Fruit fly (Drosophila melanogaster) whole organism, embryonic: ENCODE results near the gene Ufd1.

Experiments used
- Atf6 ChIP-seq: fragments of 200-800 bp; sonication (Bioruptor generic); IDR thresholded peaks from 2 replicates; pipeline ENCODE4 v1.3.6; 2022; ENCODE audit warnings: missing biosample characterization, missing genetic modification characterization
- CG10366 ChIP-seq: fragments of 200-800 bp; sonication (Bioruptor generic); IDR thresholded peaks from 2 replicates; pipeline ENCODE4 v1.3.6; 2022; ENCODE audit warnings: missing biosample characterization, missing genetic modification characterization
- CG10431 ChIP-seq: fragments of 200-800 bp; sonication (Bioruptor generic); optimal IDR thresholded peaks from 3 replicates; lab custom pipeline; 2018; ENCODE audit warnings: missing biosample characterization, mild to moderate bottlenecking, missing genetic modification characterization
- CG10543 ChIP-seq: fragments of 200-800 bp; sonication (Bioruptor generic); optimal IDR thresholded peaks from 3 replicates; lab custom pipeline; 2017; ENCODE audit warnings: missing biosample characterization, mild to moderate bottlenecking, missing genetic modification characterization, moderate library complexity
- CG10565 ChIP-seq: fragments of 200-800 bp; sonication (Bioruptor generic); optimal IDR thresholded peaks from 3 replicates; lab custom pipeline; 2016; ENCODE audit warnings: missing biosample characterization, mild to moderate bottlenecking, missing genetic modification characterization
- CG12219 ChIP-seq: fragments of 200-800 bp; sonication (Bioruptor generic); optimal IDR thresholded peaks from 3 replicates; lab custom pipeline; 2018; ENCODE audit warnings: missing biosample characterization, mild to moderate bottlenecking, missing genetic modification characterization
- CG12236 ChIP-seq: fragments of 200-800 bp; sonication (Bioruptor generic); optimal IDR thresholded peaks from 2 replicates; lab custom pipeline; 2016; ENCODE audit warnings: missing biosample characterization, missing genetic modification characterization
- CG13894 ChIP-seq: fragments of 200-800 bp; sonication (Bioruptor generic); optimal IDR thresholded peaks from 3 replicates; lab custom pipeline; 2018; ENCODE audit warnings: missing biosample characterization, mild to moderate bottlenecking, missing genetic modification characterization, moderate library complexity
- CG2712 ChIP-seq: fragments of 200-800 bp; optimal IDR thresholded peaks from 3 replicates; lab custom pipeline; 2019; ENCODE audit warnings: missing biosample characterization, mild to moderate bottlenecking, missing genetic modification characterization, moderate library complexity
- CG31441 ChIP-seq: fragments of 200-800 bp; sonication (Bioruptor generic); IDR thresholded peaks from 2 replicates; pipeline ENCODE4 v1.3.6; 2022; ENCODE audit warnings: missing biosample characterization, missing genetic modification characterization
- CG3407 ChIP-seq: fragments of 200-800 bp; sonication (Bioruptor generic); optimal IDR thresholded peaks from 2 replicates; lab custom pipeline; 2018; ENCODE audit warnings: missing biosample characterization, mild to moderate bottlenecking, missing genetic modification characterization
- CG4617 ChIP-seq: fragments of 200-800 bp; sonication (Bioruptor generic); optimal IDR thresholded peaks from 3 replicates; lab custom pipeline; 2016; ENCODE audit warnings: missing biosample characterization, missing genetic modification characterization, borderline replicate concordance
- CG4730 ChIP-seq: fragments of 200-800 bp; sonication (Bioruptor generic); IDR thresholded peaks from 2 replicates; pipeline ENCODE4 v1.3.6; 2022; ENCODE audit warnings: missing biosample characterization, missing genetic modification characterization
- CG6175 ChIP-seq: fragments of 200-800 bp; sonication (Bioruptor generic); IDR thresholded peaks from 3 replicates; pipeline ENCODE4 v1.3.6; 2022; ENCODE audit warnings: missing biosample characterization, missing genetic modification characterization
- CG6683 ChIP-seq: fragments of 200-800 bp; sonication (Bioruptor generic); optimal IDR thresholded peaks from 2 replicates; lab custom pipeline; 2017; ENCODE audit warnings: missing biosample characterization, mild to moderate bottlenecking, missing genetic modification characterization, missing genetic modification reagents
- CG6791 ChIP-seq: fragments of 200-800 bp; sonication (Bioruptor generic); IDR thresholded peaks from 3 replicates; pipeline ENCODE4 v1.3.6; 2022; ENCODE audit warnings: missing biosample characterization, missing genetic modification characterization; ENCODE audit not compliant: partially characterized antibody
- CG7271 ChIP-seq: fragments of 200-800 bp; sonication (Bioruptor generic); optimal IDR thresholded peaks from 2 replicates; lab custom pipeline; 2018; ENCODE audit warnings: missing biosample characterization, mild to moderate bottlenecking, missing genetic modification characterization, moderate library complexity
- CG7357 ChIP-seq: fragments of 200-800 bp; sonication (Bioruptor generic); IDR thresholded peaks from 3 replicates; pipeline ENCODE4 v1.3.6; 2022; ENCODE audit warnings: missing biosample characterization, missing genetic modification characterization
- CG8089 ChIP-seq: fragments of 200-800 bp; sonication (Bioruptor generic); optimal IDR thresholded peaks from 3 replicates; lab custom pipeline; 2016; ENCODE audit warnings: missing biosample characterization, missing genetic modification characterization
- D ChIP-seq, 2 experiments: fragments of 200-800 bp in 1 of 2; fragments of >200 bp in 1 of 2; sonication (Bioruptor generic) in 1 of 2; optimal IDR thresholded peaks; 2 replicates in 1 of 2; 3 replicates in 1 of 2; lab custom pipeline; 2017; ENCODE audit warnings: mild to moderate bottlenecking in 1 of 2, missing biosample characterization in 1 of 2, missing genetic modification characterization in 1 of 2, missing genetic modification reagents in 1 of 2
- E2f2 ChIP-seq: fragments of 200-800 bp; sonication (Bioruptor generic); IDR thresholded peaks from 2 replicates; pipeline ENCODE4 v1.3.6; 2022; ENCODE audit warnings: missing biosample characterization, missing genetic modification characterization
- Hsf ChIP-seq: fragments of 200-800 bp; sonication (Bioruptor generic); optimal IDR thresholded peaks from 3 replicates; lab custom pipeline; 2016; ENCODE audit warnings: missing biosample characterization, missing genetic modification characterization
- MTF-1 ChIP-seq: fragments of 200-800 bp; sonication (Bioruptor generic); optimal IDR thresholded peaks from 2 replicates; lab custom pipeline; 2018; ENCODE audit warnings: missing biosample characterization, mild to moderate bottlenecking, missing genetic modification characterization, borderline replicate concordance
- NfI ChIP-seq: fragments of 200-800 bp; sonication (Bioruptor generic); optimal IDR thresholded peaks from 3 replicates; lab custom pipeline; 2018; ENCODE audit warnings: missing biosample characterization, mild to moderate bottlenecking, missing genetic modification characterization, moderate library complexity
- Opbp ChIP-seq: fragments of 200-800 bp; sonication (Bioruptor generic); IDR thresholded peaks from 3 replicates; pipeline ENCODE4 v1.3.6; 2022; ENCODE audit warnings: missing biosample characterization, missing genetic modification characterization; ENCODE audit not compliant: partially characterized antibody
- Xbp1 ChIP-seq: fragments of 200-800 bp; sonication (Bioruptor generic); optimal IDR thresholded peaks from 3 replicates; lab custom pipeline; 2016; ENCODE audit warnings: missing biosample characterization, mild to moderate bottlenecking, missing genetic modification characterization
- aop ChIP-seq: fragments of 200-800 bp; sonication (Bioruptor generic); IDR thresholded peaks from 2 replicates; pipeline ENCODE4 v1.3.6; 2022; ENCODE audit warnings: missing biosample characterization, missing genetic modification characterization
- ato ChIP-seq: fragments of 200-800 bp; sonication (Bioruptor generic); IDR thresholded peaks from 2 replicates; pipeline ENCODE4 v1.3.6; 2022; ENCODE audit warnings: missing biosample characterization, missing genetic modification characterization; ENCODE audit not compliant: partially characterized antibody
- cg ChIP-seq: fragments of 200-800 bp; sonication (Bioruptor generic); optimal IDR thresholded peaks from 3 replicates; lab custom pipeline; 2019; ENCODE audit warnings: missing biosample characterization, mild to moderate bottlenecking, missing genetic modification characterization, moderate library complexity
- crc ChIP-seq: fragments of 200-800 bp; sonication (Bioruptor generic); optimal IDR thresholded peaks from 2 replicates; lab custom pipeline; 2016; ENCODE audit warnings: missing biosample characterization, missing genetic modification characterization
- croc ChIP-seq: fragments of 200-800 bp; sonication (Bioruptor generic); conservative IDR thresholded peaks from 3 replicates; pipeline ENCODE4 v1.3.6; 2022; ENCODE audit warnings: missing biosample characterization, missing genetic modification characterization
- dati ChIP-seq: fragments of 200-800 bp; sonication (Bioruptor generic); IDR thresholded peaks from 2 replicates; pipeline ENCODE4 v1.3.6; 2022; ENCODE audit warnings: missing biosample characterization, missing genetic modification characterization
- dmrt99B ChIP-seq: fragments of 200-800 bp; sonication (Bioruptor generic); optimal IDR thresholded peaks from 2 replicates; lab custom pipeline; 2018; ENCODE audit warnings: missing biosample characterization, mild to moderate bottlenecking, missing genetic modification characterization, moderate library complexity
- eyg ChIP-seq: fragments of 200-800 bp; sonication (Bioruptor generic); optimal IDR thresholded peaks from 3 replicates; lab custom pipeline; 2016; ENCODE audit warnings: missing biosample characterization, missing genetic modification characterization
- gce ChIP-seq: fragments of 200-800 bp; sonication (Bioruptor generic); IDR thresholded peaks from 3 replicates; pipeline ENCODE4 v1.3.6; 2022; ENCODE audit warnings: missing biosample characterization, missing genetic modification characterization
- grn ChIP-seq: fragments of 200-800 bp; sonication (Bioruptor generic); optimal IDR thresholded peaks from 3 replicates; lab custom pipeline; 2017; ENCODE audit warnings: missing biosample characterization, missing genetic modification characterization
- hbn ChIP-seq: fragments of 200-800 bp; sonication (Bioruptor generic); IDR thresholded peaks from 2 replicates; pipeline ENCODE4 v1.3.6; 2022; ENCODE audit warnings: missing biosample characterization, missing genetic modification characterization; ENCODE audit not compliant: partially characterized antibody
- jing ChIP-seq: fragments of 200-800 bp; sonication (Bioruptor generic); optimal IDR thresholded peaks from 2 replicates; lab custom pipeline; 2018; ENCODE audit warnings: missing biosample characterization, mild to moderate bottlenecking, missing genetic modification characterization
- klu ChIP-seq: fragments of 200-800 bp; sonication (Bioruptor generic); IDR thresholded peaks from 2 replicates; pipeline ENCODE4 v1.3.6; 2022; ENCODE audit warnings: missing biosample characterization, missing genetic modification characterization
- odd ChIP-seq: fragments of 200-800 bp; sonication (Bioruptor generic); optimal IDR thresholded peaks from 2 replicates; lab custom pipeline; 2017; ENCODE audit warnings: missing biosample characterization, mild to moderate bottlenecking, missing genetic modification characterization
- org-1 ChIP-seq: fragments of 200-800 bp; sonication (Bioruptor generic); optimal IDR thresholded peaks from 2 replicates; lab custom pipeline; 2017; ENCODE audit warnings: missing biosample characterization, missing genetic modification characterization
- pb ChIP-seq: fragments of 200-800 bp; sonication (Bioruptor generic); optimal IDR thresholded peaks from 3 replicates; lab custom pipeline; 2016; ENCODE audit warnings: missing biosample characterization, missing genetic modification characterization
- salm ChIP-seq: fragments of 200-800 bp; sonication (Bioruptor generic); optimal IDR thresholded peaks from 2 replicates; lab custom pipeline; 2018; ENCODE audit warnings: missing biosample characterization, mild to moderate bottlenecking, missing genetic modification characterization
- sd ChIP-seq: fragments of 200-800 bp; sonication (Bioruptor generic); optimal IDR thresholded peaks from 3 replicates; lab custom pipeline; 2018; ENCODE audit warnings: missing biosample characterization, mild to moderate bottlenecking, missing genetic modification characterization, moderate library complexity
- sens ChIP-seq: fragments of 200-800 bp; sonication (Bioruptor generic); peaks from one replicate; lab custom pipeline; 2016; ENCODE audit warnings: missing biosample characterization, missing genetic modification characterization
- slbo ChIP-seq: fragments of 200-800 bp; sonication (Bioruptor generic); IDR thresholded peaks from 2 replicates; pipeline ENCODE4 v1.3.6; 2022; ENCODE audit warnings: missing biosample characterization, missing genetic modification characterization
- sr ChIP-seq: fragments of 200-800 bp; sonication (Bioruptor generic); IDR thresholded peaks from 3 replicates; pipeline ENCODE4 v1.3.6; 2022; ENCODE audit warnings: missing biosample characterization, missing genetic modification characterization
- trem ChIP-seq: fragments of 200-800 bp; optimal IDR thresholded peaks from 3 replicates; lab custom pipeline; 2019; ENCODE audit warnings: missing biosample characterization, mild to moderate bottlenecking, missing genetic modification characterization, moderate library complexity
- tx ChIP-seq: fragments of 200-800 bp; sonication (Bioruptor generic); optimal IDR thresholded peaks from 2 replicates; lab custom pipeline; 2016; ENCODE audit warnings: missing biosample characterization, missing genetic modification characterization
- yki ChIP-seq: fragments of >200 bp; optimal IDR thresholded peaks from 3 replicates; lab custom pipeline; 2018
- zf30C ChIP-seq: fragments of 200-800 bp; sonication (Bioruptor generic); optimal IDR thresholded peaks from 3 replicates; lab custom pipeline; 2018; ENCODE audit warnings: missing biosample characterization, mild to moderate bottlenecking, missing genetic modification characterization

Ufd1 gene

dm6 chr3L:11120419-11120958 is 2.5 kb downstream of the Ufd1 start, which contains the start of the genes FoxK and mRpL2 (continued):
- TF ChIP-seq Hsf (GFP tag; lab: Kevin White, UChicago) (no peak), sd (no peak), CG7357 (GFP tag; lab: Robert Waterston, UW) (no peak), Xbp1 (GFP tag; lab: Kevin White, UChicago) (peak; percentile 13), CG10543 (no peak), CG13894 (tag; lab: Kevin White, UChicago) (no peak), CG12219 (GFP tag; lab: Kevin White, UChicago) (no peak), CG6175 (GFP tag; lab: Robert Waterston, UW) (no peak), yki (lab: Kevin White, UChicago) (no peak), CG10431 (GFP tag; lab: Kevin White, UChicago) (no peak), CG3407 (no peak), dmrt99B (tag; lab: Kevin White, UChicago) (no peak), CG4617 (GFP tag; lab: Kevin White, UChicago) (peak; percentile 81), D (optimal IDR thresholded peaks at IDR 0.05; lab: Kevin White, UChicago) (no peak), D (GFP tag; optimal IDR thresholded peaks at IDR 0.05; lab: Kevin White, UChicago) (no peak), klu (GFP tag; lab: Robert Waterston, UW) (no peak), CG6683 (GFP tag; lab: Kevin White, UChicago) (no peak), eyg (no peak), salm (tag; lab: Kevin White, UChicago) (no peak), CG6791 (GFP tag; lab: Robert Waterston, UW) (peak; percentile 54; the same call in 2 of the 3 replicates), CG12236 (no peak), aop (GFP tag; lab: Robert Waterston, UW) (no peak), pb (GFP tag; lab: Kevin White, UChicago) (no peak), jing (no peak), ato (GFP tag; lab: Robert Waterston, UW) (no peak), Opbp (GFP tag; lab: Robert Waterston, UW) (peak; percentile 55; the same call in 2 of the 3 replicates), tx (no peak), CG7271 (tag; lab: Kevin White, UChicago) (no peak), grn (no peak), CG8089 (GFP tag; lab: Kevin White, UChicago) (no peak), trem (tag; lab: Kevin White, UChicago) (peak; percentile 63), CG10565 (GFP tag; lab: Kevin White, UChicago) (no peak), cg (peak; percentile 26), odd (no peak), org-1 (no peak), crc (GFP tag; lab: Kevin White, UChicago) (no peak), hbn (GFP tag; lab: Robert Waterston, UW) (no peak), CG2712 (peak; percentile 34), zf30C (GFP tag; lab: Kevin White, UChicago) (peak; percentile 30), gce (GFP tag; lab: Robert Waterston, UW) (no peak), CG31441 (GFP tag; lab: Robert Waterston, UW) (no peak), slbo (no peak), croc (no peak), dati (GFP tag; lab: Robert Waterston, UW) (no peak), CG10366 (GFP tag; lab: Robert Waterston, UW) (no peak), sens (GFP tag; lab: Kevin White, UChicago) (peak; percentile 78), NfI (GFP tag; lab: Kevin White, UChicago) (no peak), Atf6 (no peak), E2f2 (GFP tag; lab: Robert Waterston, UW) (peak; percentile 58), MTF-1 (GFP tag; lab: Kevin White, UChicago) (peak; percentile 55), sr (GFP tag; lab: Robert Waterston, UW) (no peak), CG4730 (GFP tag; lab: Robert Waterston, UW) (no peak)
